Worm (Caenorhabditis elegans): ENCODE results near the gene dnj-2.
A peak's percentile ranks its signal among the peaks of the same experiment; 100 is the strongest.

Gene dnj-2

ce11 chrIV:11315688-11316087, 1.9 kb upstream of the dnj-2 start:
- TF ChIP-seq mab-5 (tag; optimal IDR thresholded peaks at IDR 0.05) (no peak), elt-3 (tag; optimal IDR thresholded peaks at IDR 0.05) (no peak), drap-1 (GFP tag; optimal IDR thresholded peaks at IDR 0.05) (no peak), blmp-1 (tag; optimal IDR thresholded peaks at IDR 0.05) (no peak), pha-4 (tag; optimal IDR thresholded peaks at IDR 0.05) (no peak), mls-2 (tag; optimal IDR thresholded peaks at IDR 0.05) (no peak), hlh-1 (tag; optimal IDR thresholded peaks at IDR 0.05) (no peak), unc-39 (tag; optimal IDR thresholded peaks at IDR 0.05) (no peak), ztf-11 (tag; optimal IDR thresholded peaks at IDR 0.05) (no peak), nhr-12 (tag; optimal IDR thresholded peaks at IDR 0.05) (no peak), lin-13 (tag; optimal IDR thresholded peaks at IDR 0.05) (no peak), ceh-39 (tag; optimal IDR thresholded peaks at IDR 0.05) (no peak), ham-2 (GFP tag; optimal IDR thresholded peaks at IDR 0.05) (no peak)

ce11 chrIV:11314885-11315284, 1.1 kb upstream of the dnj-2 start, which contains the start of the genes B0035.3, B0035.22 and pfd-4:
Gene B0035.3, minus strand, starts transcription at chrIV:11314998.
Gene B0035.22, plus strand, starts transcription at chrIV:11315153.
Gene pfd-4, plus strand, starts transcription at chrIV:11315207.
- TF ChIP-seq ces-1 (GFP tag; optimal IDR thresholded peaks at IDR 0.05) (peak; percentile 39), hlh-1 (tag; optimal IDR thresholded peaks at IDR 0.05) (no peak)

ce11 chrIV:11311484-11311883, 2.3 kb downstream of the dnj-2 start:
- TF ChIP-seq lsy-2 (tag; optimal IDR thresholded peaks at IDR 0.05): no peak
- TF ChIP-seq lin-32 (GFP tag; optimal IDR thresholded peaks at IDR 0.05): peak; percentile 38
- peak; percentile 21 for TF ChIP-seq sptf-1 (tag; optimal IDR thresholded peaks at IDR 0.05)

ce11 chrIV:11310624-11311023, 3.2 kb downstream of the dnj-2 start, which contains the start of gene znf-207:
Gene znf-207, plus strand, starts transcription at chrIV:11310972.
- TF ChIP-seq elt-1 (tag; optimal IDR thresholded peaks at IDR 0.05; ENCODE audit: borderline replicate concordance, insufficient read depth) (peak; percentile 20), hlh-1 (tag; optimal IDR thresholded peaks at IDR 0.05) (no peak), sptf-1 (tag; optimal IDR thresholded peaks at IDR 0.05) (peak; percentile 76), flh-1 (GFP tag; optimal IDR thresholded peaks at IDR 0.05) (peak; percentile 5), bed-3 (GFP tag; optimal IDR thresholded peaks at IDR 0.05) (no peak), zip-8 (tag; optimal IDR thresholded peaks at IDR 0.05) (no peak), unc-62 (GFP tag; optimal IDR thresholded peaks at IDR 0.05) (no peak), ceh-83 (GFP tag; optimal IDR thresholded peaks at IDR 0.05) (no peak), sem-2 (GFP tag; optimal IDR thresholded peaks at IDR 0.05) (no peak), unc-120 (tag; optimal IDR thresholded peaks at IDR 0.05; ENCODE audit: poor library complexity, severe bottlenecking) (peak; percentile 45), ztf-11 (tag; optimal IDR thresholded peaks at IDR 0.05) (peak; percentile 47), lin-13 (tag; optimal IDR thresholded peaks at IDR 0.05) (peak; percentile 28), mep-1 (tag; optimal IDR thresholded peaks at IDR 0.05) (peak; percentile 47), lin-32 (GFP tag; optimal IDR thresholded peaks at IDR 0.05) (peak; percentile 9), nhr-76 (tag; optimal IDR thresholded peaks at IDR 0.05) (no peak), drap-1 (GFP tag; optimal IDR thresholded peaks at IDR 0.05) (peak; percentile 44), nhr-12 (tag; optimal IDR thresholded peaks at IDR 0.05) (no peak), blmp-1 (tag; optimal IDR thresholded peaks at IDR 0.05) (no peak), tbx-8 (GFP tag; optimal IDR thresholded peaks at IDR 0.05) (no peak), ceh-39 (tag; optimal IDR thresholded peaks at IDR 0.05) (no peak), mab-5 (tag; optimal IDR thresholded peaks at IDR 0.05) (no peak), nhr-237 (tag; optimal IDR thresholded peaks at IDR 0.05) (peak; percentile 16), ceh-43 (GFP tag; optimal IDR thresholded peaks at IDR 0.05) (peak; percentile 29), snpc-4 (tag; optimal IDR thresholded peaks at IDR 0.05) (no peak), nhr-28 (tag; optimal IDR thresholded peaks at IDR 0.05) (no peak), pha-4 (tag; optimal IDR thresholded peaks at IDR 0.05) (peak; percentile 25), ham-2 (GFP tag; optimal IDR thresholded peaks at IDR 0.05) (no peak), M03D4.4 (tag; optimal IDR thresholded peaks at IDR 0.05) (peak; percentile 49), mls-2 (tag; optimal IDR thresholded peaks at IDR 0.05) (peak; percentile 48), cnd-1 (tag; optimal IDR thresholded peaks at IDR 0.05) (peak; percentile 45), unc-39 (tag; optimal IDR thresholded peaks at IDR 0.05) (no peak), elt-3 (tag; optimal IDR thresholded peaks at IDR 0.05) (no peak), ces-1 (GFP tag; optimal IDR thresholded peaks at IDR 0.05) (peak; percentile 95), nhr-2 (tag; optimal IDR thresholded peaks at IDR 0.05) (no peak), lsy-2 (tag; optimal IDR thresholded peaks at IDR 0.05) (peak; percentile 26)
